Fruit fly (Drosophila melanogaster): Measurements from ENCODE around the gene Kah.

Kah gene

dm6 chr3L:552446-552845, 36.6 kb downstream of the Kah start:
- TF ChIP-seq rn (GFP tag; IDR thresholded peaks at IDR 0.05) (no peak), CG15710 (tag; optimal IDR thresholded peaks at IDR 0.05) (no peak), Snoo (tag; optimal IDR thresholded peaks at IDR 0.05) (no peak), CG10348 (GFP tag; IDR thresholded peaks at IDR 0.05) (no peak), CG4496 (GFP tag; IDR thresholded peaks at IDR 0.05) (peak; percentile 27; the same call in 1 of the 3 replicates)

dm6 chr3L:551844-552243, 37.2 kb downstream of the Kah start:
- no peak for TF ChIP-seq Pif1B (GFP tag; optimal IDR thresholded peaks at IDR 0.05)
- no peak for TF ChIP-seq Ets98B (GFP tag; IDR thresholded peaks at IDR 0.05)
- TF ChIP-seq CG32121 (GFP tag; IDR thresholded peaks at IDR 0.05) = no peak
- no peak for TF ChIP-seq CG9948 (tag; optimal IDR thresholded peaks at IDR 0.05)
- no peak for TF ChIP-seq fd96Ca (GFP tag; IDR thresholded peaks at IDR 0.05)
- no peak for TF ChIP-seq Snoo (tag; optimal IDR thresholded peaks at IDR 0.05)
- no peak for TF ChIP-seq EcR (GFP tag; optimal IDR thresholded peaks at IDR 0.05)
- TF ChIP-seq Pif1A (GFP tag; optimal IDR thresholded peaks at IDR 0.05) = no peak

dm6 chr3L:550828-551094, 38.3 kb downstream of the Kah start:
- TF ChIP-seq Snoo (tag; optimal IDR thresholded peaks at IDR 0.05) = no peak
- no peak for TF ChIP-seq CG17806 (tag; optimal IDR thresholded peaks at IDR 0.05)
- TF ChIP-seq CG34367 (tag; optimal IDR thresholded peaks at IDR 0.05) = no peak
- TF ChIP-seq CG32121 (GFP tag; IDR thresholded peaks at IDR 0.05) = no peak
- TF ChIP-seq gl (tag; optimal IDR thresholded peaks at IDR 0.05) = no peak
- no peak for TF ChIP-seq CG10348 (GFP tag; IDR thresholded peaks at IDR 0.05)
- no peak for TF ChIP-seq Ets98B (GFP tag; IDR thresholded peaks at IDR 0.05)
- TF ChIP-seq CG4496 (GFP tag; IDR thresholded peaks at IDR 0.05) = no peak
- TF ChIP-seq CG14655 (GFP tag; optimal IDR thresholded peaks at IDR 0.05) = no peak
- TF ChIP-seq Pif1A (GFP tag; optimal IDR thresholded peaks at IDR 0.05) = no peak
- no peak for TF ChIP-seq CG8159 (tag; optimal IDR thresholded peaks at IDR 0.05)
- no peak for TF ChIP-seq CG9948 (tag; optimal IDR thresholded peaks at IDR 0.05)
- TF ChIP-seq CG12605 (GFP tag; IDR thresholded peaks at IDR 0.05) = no peak
- TF ChIP-seq EcR (GFP tag; optimal IDR thresholded peaks at IDR 0.05) = no peak
- no peak for TF ChIP-seq CG13204 (GFP tag; optimal IDR thresholded peaks at IDR 0.05)

dm6 chr3L:550082-550827, 38.8 kb downstream of the Kah start:
- TF ChIP-seq CG17806 (tag; optimal IDR thresholded peaks at IDR 0.05) = peak; percentile 40
- TF ChIP-seq CG15710 (tag; optimal IDR thresholded peaks at IDR 0.05) = peak; percentile 78
- no peak for TF ChIP-seq CG32121 (GFP tag; IDR thresholded peaks at IDR 0.05)
- TF ChIP-seq rn (GFP tag; IDR thresholded peaks at IDR 0.05) = no peak
- no peak for TF ChIP-seq CG12605 (GFP tag; IDR thresholded peaks at IDR 0.05)
- TF ChIP-seq CG13204 (GFP tag; optimal IDR thresholded peaks at IDR 0.05) = no peak
- peak; percentile 60 for TF ChIP-seq Pif1B (GFP tag; optimal IDR thresholded peaks at IDR 0.05)
- TF ChIP-seq Snoo (tag; optimal IDR thresholded peaks at IDR 0.05) = peak; percentile 50
- no peak for TF ChIP-seq EcR (GFP tag; optimal IDR thresholded peaks at IDR 0.05)
- no peak for TF ChIP-seq CG10348 (GFP tag; IDR thresholded peaks at IDR 0.05)
- TF ChIP-seq CG4496 (GFP tag; IDR thresholded peaks at IDR 0.05) = no peak
- no peak for TF ChIP-seq Ets98B (GFP tag; IDR thresholded peaks at IDR 0.05)
- peak; percentile 75 for TF ChIP-seq CG8301 (tag; optimal IDR thresholded peaks at IDR 0.05)
- TF ChIP-seq gl (tag; optimal IDR thresholded peaks at IDR 0.05) = no peak
- TF ChIP-seq D1 (tag; optimal IDR thresholded peaks at IDR 0.05) = peak; percentile 19
- TF ChIP-seq CG9948 (tag; optimal IDR thresholded peaks at IDR 0.05) = peak; percentile 33
- TF ChIP-seq CG8159 (tag; optimal IDR thresholded peaks at IDR 0.05) = peak; percentile 81
- peak; percentile 51 for TF ChIP-seq Pif1A (GFP tag; optimal IDR thresholded peaks at IDR 0.05)
- peak; percentile 80 for TF ChIP-seq CG14655 (GFP tag; optimal IDR thresholded peaks at IDR 0.05)
- TF ChIP-seq fd96Ca (GFP tag; IDR thresholded peaks at IDR 0.05) = no peak
- peak; percentile 1 for TF ChIP-seq CG34367 (tag; optimal IDR thresholded peaks at IDR 0.05)

dm6 chr3L:548304-549198, 40.5 kb downstream of the Kah start:
- no peak for TF ChIP-seq Snoo (tag; optimal IDR thresholded peaks at IDR 0.05)
- TF ChIP-seq CG4496 (GFP tag; IDR thresholded peaks at IDR 0.05) = 0 out of 3 replicates have a peak, but pooled peaks have one; percentile 17
- peak; percentile 20 for TF ChIP-seq EcR (GFP tag; optimal IDR thresholded peaks at IDR 0.05)
- peak; percentile 6 for TF ChIP-seq CG14655 (GFP tag; optimal IDR thresholded peaks at IDR 0.05)

- peak; percentile 10 for TF ChIP-seq Snoo (tag; optimal IDR thresholded peaks at IDR 0.05)
- TF ChIP-seq CG4496 (GFP tag; IDR thresholded peaks at IDR 0.05) = 0 out of 3 replicates have a peak, but pooled peaks have one; percentile 48
- peak; percentile 71; the same call in 1 of the 2 replicates for TF ChIP-seq CG32121 (GFP tag; IDR thresholded peaks at IDR 0.05)
- peak; percentile 63 for TF ChIP-seq Ets98B (GFP tag; IDR thresholded peaks at IDR 0.05)
- TF ChIP-seq CG14655 (GFP tag; optimal IDR thresholded peaks at IDR 0.05) = no peak
- no peak for TF ChIP-seq CG8159 (tag; optimal IDR thresholded peaks at IDR 0.05)
- TF ChIP-seq CG10348 (GFP tag; IDR thresholded peaks at IDR 0.05) = no peak
- TF ChIP-seq D1 (tag; optimal IDR thresholded peaks at IDR 0.05) = no peak
- no peak for TF ChIP-seq Pif1B (GFP tag; optimal IDR thresholded peaks at IDR 0.05)
- TF ChIP-seq fd96Ca (GFP tag; IDR thresholded peaks at IDR 0.05) = peak; percentile 48; the same call in 2 of the 3 replicates
- TF ChIP-seq Pif1A (GFP tag; optimal IDR thresholded peaks at IDR 0.05) = no peak
Measured at dm6 chr3L:546819-547441, 42.1 kb downstream of the Kah start.
